Fruit fly (Drosophila melanogaster): ENCODE data around the gene Fancl.

The Fancl gene

dm6 chr3R:10040505-10040904, 12.2 kb downstream of the Fancl start:
- TF ChIP-seq CG8478 (optimal IDR thresholded peaks at IDR 0.05) (no peak), CTCF (optimal IDR thresholded peaks at IDR 0.05) (no peak)

- TF ChIP-seq CG8478 (optimal IDR thresholded peaks at IDR 0.05) (no peak), CTCF (optimal IDR thresholded peaks at IDR 0.05) (no peak)
Observed at dm6 chr3R:10039188-10039587, 13.5 kb downstream of the Fancl start.

- TF ChIP-seq CTCF (optimal IDR thresholded peaks at IDR 0.05) (no peak), CG8478 (optimal IDR thresholded peaks at IDR 0.05) (no peak)
Observed at dm6 chr3R:10035765-10036164, 16.9 kb downstream of the Fancl start.

dm6 chr3R:10034995-10035446, 17.6 kb downstream of the Fancl start:
- TF ChIP-seq CTCF (optimal IDR thresholded peaks at IDR 0.05) (no peak), CG8478 (optimal IDR thresholded peaks at IDR 0.05) (no peak)

- TF ChIP-seq CG8478 (optimal IDR thresholded peaks at IDR 0.05): no peak
- no peak for TF ChIP-seq CTCF (optimal IDR thresholded peaks at IDR 0.05)
Observed at dm6 chr3R:10032951-10033720, 19.5 kb downstream of the Fancl start.

dm6 chr3R:10031480-10031879, 21.2 kb downstream of the Fancl start:
- TF ChIP-seq CTCF (optimal IDR thresholded peaks at IDR 0.05): no peak
- TF ChIP-seq CG8478 (optimal IDR thresholded peaks at IDR 0.05): no peak

dm6 chr3R:10028378-10028777, 24.3 kb downstream of the Fancl start:
- TF ChIP-seq CTCF (optimal IDR thresholded peaks at IDR 0.05) (no peak), CG8478 (optimal IDR thresholded peaks at IDR 0.05) (no peak)

dm6 chr3R:10025050-10025449, 27.6 kb downstream of the Fancl start, which contains the start of gene CG31407:
TSS of gene CG31407 (minus strand) at chr3R:10025150.
- TF ChIP-seq CG8478 (optimal IDR thresholded peaks at IDR 0.05) (no peak), CTCF (optimal IDR thresholded peaks at IDR 0.05) (no peak)

- no peak for TF ChIP-seq CTCF (optimal IDR thresholded peaks at IDR 0.05)
- no peak for TF ChIP-seq CG8478 (optimal IDR thresholded peaks at IDR 0.05)
Observed at dm6 chr3R:10024032-10024712, 28.5 kb downstream of the Fancl start.

Measured in S2 (cell line).